Fruit fly (Drosophila melanogaster): ENCODE results near the gene Zmynd10.

Zmynd10 gene

DNA sequence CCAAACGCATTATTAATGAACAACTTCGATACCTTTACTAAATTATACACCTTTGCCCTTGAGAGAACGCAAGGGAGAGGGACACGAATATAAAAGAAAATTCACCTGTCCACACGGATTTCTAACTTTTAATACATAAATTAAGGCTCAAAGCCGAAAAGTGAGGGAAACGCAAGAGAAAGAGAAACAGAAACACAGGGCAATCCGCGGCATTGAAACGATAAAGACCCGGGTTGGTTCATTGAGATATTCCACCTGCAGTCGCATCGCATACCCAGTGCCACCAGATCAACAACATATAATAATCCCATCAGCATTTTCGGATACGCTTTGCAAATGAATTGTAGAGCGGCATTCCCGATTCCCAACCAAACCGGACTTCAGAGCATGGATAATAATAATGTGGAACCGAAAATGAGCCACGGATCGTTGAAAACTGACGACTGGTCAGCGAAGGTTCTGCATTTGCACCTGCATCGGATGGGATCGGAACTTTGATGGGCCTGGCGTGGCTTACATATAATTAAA is 24.5 kb upstream of the Zmynd10 start:
- TF ChIP-seq Optix (GFP tag; IDR thresholded peaks at IDR 0.05) = 0 out of 3 replicates have a peak, but pooled peaks have one; percentile 7
- no peak for TF ChIP-seq gem (tag; optimal IDR thresholded peaks at IDR 0.05)
- peak; percentile 43 for TF ChIP-seq kni (GFP tag; optimal IDR thresholded peaks at IDR 0.05)
- TF ChIP-seq lov (optimal IDR thresholded peaks at IDR 0.05) = no peak
- TF ChIP-seq lov (GFP tag; IDR thresholded peaks at IDR 0.05) = no peak
- no peak for TF ChIP-seq Taf1 (GFP tag; IDR thresholded peaks at IDR 0.05)
- no peak for TF ChIP-seq gsb (GFP tag; IDR thresholded peaks at IDR 0.05)
- peak; percentile 51 for TF ChIP-seq oc (tag; optimal IDR thresholded peaks at IDR 0.05)
- TF ChIP-seq gsb-n (tag; optimal IDR thresholded peaks at IDR 0.05) = peak; percentile 39
- TF ChIP-seq Side (GFP tag; optimal IDR thresholded peaks at IDR 0.05) = no peak
- peak; percentile 57 for TF ChIP-seq ac (GFP tag; optimal IDR thresholded peaks at IDR 0.05)
- 0 out of 2 replicates have a peak, but pooled peaks have one; percentile 15 for TF ChIP-seq vvl (GFP tag; IDR thresholded peaks at IDR 0.05)
- TF ChIP-seq Fer1 (GFP tag; optimal IDR thresholded peaks at IDR 0.05) = no peak
- peak; percentile 66 for TF ChIP-seq sens (GFP tag)
- TF ChIP-seq CG2199 (GFP tag; IDR thresholded peaks at IDR 0.05) = peak; percentile 58; the same call in 1 of the 3 replicates
- TF ChIP-seq ato (GFP tag; IDR thresholded peaks at IDR 0.05; ENCODE audit: partially characterized antibody) = 0 out of 2 replicates have a peak, but pooled peaks have one; percentile 26

DNA sequence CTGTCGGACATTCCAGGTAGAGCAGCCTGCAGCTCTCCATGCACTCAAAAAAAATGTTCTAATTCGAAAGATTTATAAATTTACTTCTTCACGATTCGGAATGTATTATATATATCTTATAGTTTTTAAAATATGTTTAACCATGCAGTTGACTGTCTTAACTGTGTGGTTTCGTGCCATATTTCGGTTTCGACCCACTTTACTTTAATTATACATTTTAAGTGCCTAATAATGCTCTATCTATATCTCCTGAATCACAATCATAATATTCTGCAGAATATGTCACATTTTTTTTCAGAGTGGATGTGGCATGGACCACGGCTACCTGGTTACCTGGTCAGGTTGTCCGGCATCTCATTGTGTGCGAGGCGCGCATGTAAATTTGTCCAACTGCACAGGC is 23.4 kb upstream of the Zmynd10 start:
- no peak for TF ChIP-seq CG17186 (GFP tag; optimal IDR thresholded peaks at IDR 0.05)
- TF ChIP-seq CG13123 (GFP tag; optimal IDR thresholded peaks at IDR 0.05) = no peak
- no peak for TF ChIP-seq MBD-R2 (GFP tag; IDR thresholded peaks at IDR 0.05)
- TF ChIP-seq CG2889 (GFP tag; IDR thresholded peaks at IDR 0.05) = no peak
- no peak for TF ChIP-seq Tbp (GFP tag; optimal IDR thresholded peaks at IDR 0.05)
- TF ChIP-seq CG9876 (GFP tag; optimal IDR thresholded peaks at IDR 0.05) = no peak
- no peak for TF ChIP-seq eve (GFP tag; optimal IDR thresholded peaks at IDR 0.05)
- no peak for TF ChIP-seq HLH54F (GFP tag; optimal IDR thresholded peaks at IDR 0.05)
- TF ChIP-seq stc (GFP tag; IDR thresholded peaks at IDR 0.05) = no peak
- TF ChIP-seq CG12299 (tag; optimal IDR thresholded peaks at IDR 0.05) = no peak
- TF ChIP-seq CG32532 (GFP tag; IDR thresholded peaks at IDR 0.05) = no peak
- TF ChIP-seq gro (GFP tag; optimal IDR thresholded peaks at IDR 0.05) = no peak
- TF ChIP-seq zen (tag; optimal IDR thresholded peaks at IDR 0.05) = peak; percentile 83
- TF ChIP-seq Antp (GFP tag; optimal IDR thresholded peaks at IDR 0.05) = no peak
- TF ChIP-seq Oli (tag; optimal IDR thresholded peaks at IDR 0.05) = no peak
- peak in 1 of 3 experiments; percentile 54 for TF ChIP-seq lola (GFP tag; optimal IDR thresholded peaks at IDR 0.05)
- no peak for TF ChIP-seq gsb (GFP tag; IDR thresholded peaks at IDR 0.05)
- peak; percentile 25 for TF ChIP-seq CG8924 (tag; optimal IDR thresholded peaks at IDR 0.05)
- no peak for TF ChIP-seq CG17612 (GFP tag; IDR thresholded peaks at IDR 0.05)
- no peak for TF ChIP-seq yki (optimal IDR thresholded peaks at IDR 0.05)
- TF ChIP-seq jigr1 (GFP tag; IDR thresholded peaks at IDR 0.05) = no peak
- TF ChIP-seq CG6683 (GFP tag; optimal IDR thresholded peaks at IDR 0.05) = no peak
- TF ChIP-seq CG10979 (tag; optimal IDR thresholded peaks at IDR 0.05) = peak; percentile 52
- peak; percentile 43 for TF ChIP-seq kni (GFP tag; optimal IDR thresholded peaks at IDR 0.05)
- TF ChIP-seq dimm (GFP tag; IDR thresholded peaks at IDR 0.05) = no peak
- no peak for TF ChIP-seq stwl (tag; optimal IDR thresholded peaks at IDR 0.05)
- TF ChIP-seq cas (GFP tag; IDR thresholded peaks at IDR 0.05) = no peak
- no peak for TF ChIP-seq sisA (GFP tag; IDR thresholded peaks at IDR 0.05)
- no peak for TF ChIP-seq bigmax (GFP tag; optimal IDR thresholded peaks at IDR 0.05)
- TF ChIP-seq CG2712 (tag; optimal IDR thresholded peaks at IDR 0.05) = peak; percentile 55
- TF ChIP-seq NFAT (GFP tag; IDR thresholded peaks at IDR 0.05) = no peak
- no peak for TF ChIP-seq HLH3B (GFP tag; IDR thresholded peaks at IDR 0.05)
- TF ChIP-seq CG33557 (GFP tag; optimal IDR thresholded peaks at IDR 0.05) = no peak
- no peak for TF ChIP-seq dysf (GFP tag; IDR thresholded peaks at IDR 0.05)
- TF ChIP-seq CG7963 (GFP tag; IDR thresholded peaks at IDR 0.05; ENCODE audit: partially characterized antibody) = no peak
- TF ChIP-seq vfl (GFP tag; optimal IDR thresholded peaks at IDR 0.05) = no peak
- peak; percentile 1 for TF ChIP-seq grau (tag; optimal IDR thresholded peaks at IDR 0.05)
- TF ChIP-seq CG6175 (GFP tag; IDR thresholded peaks at IDR 0.05) = no peak
